Worm (Caenorhabditis elegans): Measurements from ENCODE around the gene W10D9.3.
A peak's percentile ranks its signal among the peaks of the same experiment; 100 is the strongest.

- TF ChIP-seq ama-1 (optimal IDR thresholded peaks at IDR 0.05) (no peak), pes-1 (GFP tag; IDR thresholded peaks at IDR 0.05) (0 out of 2 replicates have a peak, but pooled peaks have one; percentile 40), ceh-13 (GFP tag; optimal IDR thresholded peaks at IDR 0.05) (no peak), tbx-11 (GFP tag; IDR thresholded peaks at IDR 0.05) (no peak), flt-1 (GFP tag; IDR thresholded peaks at IDR 0.05) (0 out of 2 replicates have a peak, but pooled peaks have one; percentile 5), hnd-1 (tag; optimal IDR thresholded peaks at IDR 0.05) (no peak), scrt-1 (GFP tag; IDR thresholded peaks at IDR 0.05) (no peak), B0310.2 (tag; optimal IDR thresholded peaks at IDR 0.05) (no peak), ets-7 (tag; optimal IDR thresholded peaks at IDR 0.05) (peak; percentile 38), F13C5.2 (tag; optimal IDR thresholded peaks at IDR 0.05) (peak; percentile 27), hmbx-1 (tag; optimal IDR thresholded peaks at IDR 0.05) (no peak)
Measured at ce11 chrII:475890-476420, 15.2 kb upstream of the W10D9.3 start, which contains the start of gene nsun-1.
